ENCODE assay signal across 4 worm cellular contexts in the genomic region with DNA sequence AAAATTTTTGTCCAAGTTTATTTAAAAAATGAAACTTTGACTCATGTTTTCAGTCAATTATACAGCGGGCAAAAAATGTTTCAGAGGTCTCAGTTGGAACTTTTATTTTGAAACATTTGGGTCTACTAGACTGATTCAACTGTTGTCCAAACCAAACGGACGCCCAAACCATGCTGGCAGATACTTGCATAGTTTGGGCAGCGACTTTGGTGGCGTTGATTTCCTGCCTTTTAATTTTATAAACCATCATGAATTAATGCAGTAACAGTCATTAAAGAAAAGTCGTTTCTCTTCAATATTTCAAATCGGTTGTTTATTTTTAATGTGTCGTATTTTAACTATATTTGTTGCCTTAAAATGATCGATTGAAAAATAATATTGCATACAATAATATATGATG.
TF ChIP-seq lines count a peak whose summit lies in the region.

No protein-coding gene starts in this region.

TF ChIP-seq in whole organism, L2 larva, 48 proteins besides CTCF, POLR2A, EP300 and RAD21:
- TF ChIP-seq lsy-2 (tag; optimal IDR thresholded peaks at IDR 0.05; lab: Kevin White, UChicago) (peak in 1 of 2 experiments; percentile 6), nhr-237 (tag; optimal IDR thresholded peaks at IDR 0.05; lab: Kevin White, UChicago) (no peak), dmd-4 (tag; optimal IDR thresholded peaks at IDR 0.05; lab: Kevin White, UChicago) (no peak), nhr-25 (tag; optimal IDR thresholded peaks at IDR 0.05; lab: Kevin White, UChicago) (peak; percentile 30), ztf-4 (tag; optimal IDR thresholded peaks at IDR 0.05; lab: Kevin White, UChicago) (peak; percentile 16)

TF ChIP-seq in whole organism, L3 larva, 47 proteins besides CTCF, POLR2A, EP300 and RAD21:
- no peak for TF ChIP-seq nhr-23 (tag; optimal IDR thresholded peaks at IDR 0.05; lab: Kevin White, UChicago)
- TF ChIP-seq ama-1 (optimal IDR thresholded peaks at IDR 0.05; lab: Kevin White, UChicago) = peak; percentile 18
- TF ChIP-seq nhr-43 (tag; optimal IDR thresholded peaks at IDR 0.05; lab: Kevin White, UChicago; ENCODE audit: poor library complexity, severe bottlenecking) = peak; percentile 13

TF ChIP-seq in whole organism, L4 larva, 104 proteins besides CTCF, POLR2A, EP300 and RAD21:
- no peak for TF ChIP-seq ZK337.2 (GFP tag; IDR thresholded peaks at IDR 0.05; lab: Robert Waterston, UW)
- TF ChIP-seq nhr-76 (tag; optimal IDR thresholded peaks at IDR 0.05; lab: Kevin White, UChicago) = no peak
- no peak for TF ChIP-seq ces-1 (GFP tag; optimal IDR thresholded peaks at IDR 0.05; lab: Kevin White, UChicago)
- TF ChIP-seq zfp-2 (tag; optimal IDR thresholded peaks at IDR 0.05; lab: Kevin White, UChicago) = no peak
- TF ChIP-seq nhr-102 (tag; optimal IDR thresholded peaks at IDR 0.05; lab: Kevin White, UChicago) = peak; percentile 3
- no peak for TF ChIP-seq F44E2.7 (GFP tag; IDR thresholded peaks at IDR 0.05; lab: Robert Waterston, UW)
- TF ChIP-seq lin-39 (tag; optimal IDR thresholded peaks at IDR 0.05; lab: Kevin White, UChicago) = no peak
- peak in 1 of 2 experiments; percentile 18 for TF ChIP-seq lsy-2 (tag; optimal IDR thresholded peaks at IDR 0.05; lab: Kevin White, UChicago)
- peak; percentile 6 for TF ChIP-seq nhr-48 (tag; optimal IDR thresholded peaks at IDR 0.05; lab: Kevin White, UChicago)
- no peak for TF ChIP-seq duxl-1 (tag; optimal IDR thresholded peaks at IDR 0.05; lab: Kevin White, UChicago; ENCODE audit: poor library complexity)
- no peak for TF ChIP-seq nhr-42 (GFP tag; IDR thresholded peaks at IDR 0.05; lab: Robert Waterston, UW)
- TF ChIP-seq daf-19 (GFP tag; conservative IDR thresholded peaks at IDR 0.05; lab: Robert Waterston, UW) = no peak
- peak; percentile 47 for TF ChIP-seq mep-1 (tag; optimal IDR thresholded peaks at IDR 0.05; lab: Kevin White, UChicago)
- TF ChIP-seq ceh-20 (GFP tag; IDR thresholded peaks at IDR 0.05; lab: Robert Waterston, UW) = no peak
- no peak for TF ChIP-seq dmd-8 (GFP tag; IDR thresholded peaks at IDR 0.05; lab: Robert Waterston, UW)
- TF ChIP-seq set-16 (GFP tag; IDR thresholded peaks at IDR 0.05; lab: Robert Waterston, UW) = no peak
- no peak for TF ChIP-seq daf-8 (GFP tag; IDR thresholded peaks at IDR 0.05; lab: Robert Waterston, UW)
- no peak for TF ChIP-seq vab-7 (GFP tag; IDR thresholded peaks at IDR 0.05; lab: Robert Waterston, UW)
- TF ChIP-seq ztf-11 (tag; optimal IDR thresholded peaks at IDR 0.05; lab: Kevin White, UChicago) = no peak
- TF ChIP-seq mes-2 (tag; optimal IDR thresholded peaks at IDR 0.05; lab: Kevin White, UChicago; ENCODE audit: poor library complexity, severe bottlenecking) = no peak
- no peak for TF ChIP-seq egl-43 (GFP tag; IDR thresholded peaks at IDR 0.05; lab: Robert Waterston, UW)
- no peak for TF ChIP-seq lin-1 (GFP tag; IDR thresholded peaks at IDR 0.05; lab: Robert Waterston, UW)
- TF ChIP-seq unc-39 (tag; optimal IDR thresholded peaks at IDR 0.05; lab: Kevin White, UChicago) = no peak
- TF ChIP-seq pha-4 (GFP tag; IDR thresholded peaks at IDR 0.05; lab: Robert Waterston, UW) = no peak
- TF ChIP-seq pha-4 (tag; optimal IDR thresholded peaks at IDR 0.05; lab: Kevin White, UChicago) = no peak
- peak; percentile 30 for TF ChIP-seq zip-2 (tag; optimal IDR thresholded peaks at IDR 0.05; lab: Kevin White, UChicago)
- no peak for TF ChIP-seq ceh-28 (tag; optimal IDR thresholded peaks at IDR 0.05; lab: Kevin White, UChicago)
- no peak for TF ChIP-seq ctbp-1 (GFP tag; IDR thresholded peaks at IDR 0.05; lab: Robert Waterston, UW)
- no peak for TF ChIP-seq F10B5.3 (tag; optimal IDR thresholded peaks at IDR 0.05; lab: Kevin White, UChicago)
- TF ChIP-seq zip-11 (GFP tag; IDR thresholded peaks at IDR 0.05; lab: Robert Waterston, UW) = no peak
- no peak for TF ChIP-seq lir-3 (tag; optimal IDR thresholded peaks at IDR 0.05; lab: Kevin White, UChicago)
- TF ChIP-seq mxl-2 (GFP tag; conservative IDR thresholded peaks at IDR 0.05; lab: Robert Waterston, UW) = no peak
- no peak for TF ChIP-seq T20F7.1 (GFP tag; optimal IDR thresholded peaks at IDR 0.05; lab: Kevin White, UChicago)
- TF ChIP-seq daf-16 (GFP tag; optimal IDR thresholded peaks at IDR 0.05; lab: Kevin White, UChicago) = peak in 1 of 2 experiments; percentile 25
- no peak for TF ChIP-seq daf-16 (tag; optimal IDR thresholded peaks at IDR 0.05; lab: Kevin White, UChicago)

TF ChIP-seq in whole organism, young adult, 124 proteins besides CTCF, POLR2A, EP300 and RAD21 (continues in another document):
- TF ChIP-seq ztf-18 (tag; optimal IDR thresholded peaks at IDR 0.05; lab: Kevin White, UChicago) (no peak), hlh-12 (tag; optimal IDR thresholded peaks at IDR 0.05; lab: Kevin White, UChicago) (no peak), him-1 (tag; optimal IDR thresholded peaks at IDR 0.05; lab: Kevin White, UChicago) (no peak), rcor-1 (GFP tag; IDR thresholded peaks at IDR 0.05; lab: Robert Waterston, UW) (no peak), chd-7 (tag; optimal IDR thresholded peaks at IDR 0.05; lab: Kevin White, UChicago) (peak; percentile 41), athp-1 (tag; optimal IDR thresholded peaks at IDR 0.05; lab: Kevin White, UChicago) (peak; percentile 16), bed-1 (GFP tag; IDR thresholded peaks at IDR 0.05; lab: Robert Waterston, UW) (no peak), tbx-9 (tag; optimal IDR thresholded peaks at IDR 0.05; lab: Kevin White, UChicago; ENCODE audit: borderline replicate concordance) (no peak), cebp-1 (GFP tag; IDR thresholded peaks at IDR 0.05; lab: Robert Waterston, UW) (no peak), cebp-1 (tag; optimal IDR thresholded peaks at IDR 0.05; lab: Kevin White, UChicago) (peak; percentile 21), T07F8.4 (tag; optimal IDR thresholded peaks at IDR 0.05; lab: Kevin White, UChicago) (no peak), F39B2.1 (GFP tag; IDR thresholded peaks at IDR 0.05; lab: Robert Waterston, UW) (no peak), C06A6.2 (GFP tag; conservative IDR thresholded peaks at IDR 0.05; lab: Robert Waterston, UW) (no peak), cebp-2 (GFP tag; IDR thresholded peaks at IDR 0.05; lab: Robert Waterston, UW) (no peak), mxl-1 (tag; optimal IDR thresholded peaks at IDR 0.05; lab: Kevin White, UChicago) (no peak), ceh-79 (tag; optimal IDR thresholded peaks at IDR 0.05; lab: Kevin White, UChicago) (no peak), hmg-1.2 (GFP tag; IDR thresholded peaks at IDR 0.05; lab: Robert Waterston, UW) (no peak), nfya-1 (tag; optimal IDR thresholded peaks at IDR 0.05; lab: Kevin White, UChicago; ENCODE audit: borderline replicate concordance, insufficient read depth) (no peak), somi-1 (GFP tag; optimal IDR thresholded peaks at IDR 0.05; lab: Kevin White, UChicago) (no peak), B0035.1 (tag; optimal IDR thresholded peaks at IDR 0.05; lab: Kevin White, UChicago) (no peak), mel-28 (tag; optimal IDR thresholded peaks at IDR 0.05; lab: Kevin White, UChicago; ENCODE audit: borderline replicate concordance) (no peak), F52B5.7 (tag; optimal IDR thresholded peaks at IDR 0.05; lab: Kevin White, UChicago) (no peak), gei-17 (GFP tag; optimal IDR thresholded peaks at IDR 0.05; lab: Kevin White, UChicago) (no peak), unc-62 (GFP tag; optimal IDR thresholded peaks at IDR 0.05; lab: Kevin White, UChicago) (no peak), F55B11.4 (tag; optimal IDR thresholded peaks at IDR 0.05; lab: Kevin White, UChicago; ENCODE audit: borderline replicate concordance, insufficient read depth) (no peak), pha-4 (tag; optimal IDR thresholded peaks at IDR 0.05; lab: Kevin White, UChicago) (no peak), K12H6.12 (tag; optimal IDR thresholded peaks at IDR 0.05; lab: Kevin White, UChicago) (no peak), F57A8.1 (GFP tag; optimal IDR thresholded peaks at IDR 0.05; lab: Kevin White, UChicago) (no peak), ama-1 (optimal IDR thresholded peaks at IDR 0.05; lab: Kevin White, UChicago) (no peak), ama-1 (GFP tag; optimal IDR thresholded peaks at IDR 0.05; lab: Kevin White, UChicago) (no peak), ccch-3 (GFP tag; optimal IDR thresholded peaks at IDR 0.05; lab: Kevin White, UChicago) (no peak), madf-10 (tag; optimal IDR thresholded peaks at IDR 0.05; lab: Kevin White, UChicago) (no peak), lir-1 (GFP tag; conservative IDR thresholded peaks at IDR 0.05; lab: Robert Waterston, UW) (no peak), nfyb-1 (GFP tag; IDR thresholded peaks at IDR 0.05; lab: Robert Waterston, UW) (peak; percentile 28; the same call in 1 of the 2 replicates), lag-1 (GFP tag; IDR thresholded peaks at IDR 0.05; lab: Robert Waterston, UW) (no peak), sdz-38 (tag; optimal IDR thresholded peaks at IDR 0.05; lab: Kevin White, UChicago) (no peak), efl-1 (GFP tag; optimal IDR thresholded peaks at IDR 0.05; lab: Kevin White, UChicago) (no peak), B0019.2 (GFP tag; conservative IDR thresholded peaks at IDR 0.05; lab: Robert Waterston, UW) (no peak), dox-1 (GFP tag; IDR thresholded peaks at IDR 0.05; lab: Robert Waterston, UW) (no peak), Y67H2A.10 (GFP tag; conservative IDR thresholded peaks at IDR 0.05; lab: Robert Waterston, UW) (no peak), nhr-120 (GFP tag; IDR thresholded peaks at IDR 0.05; lab: Robert Waterston, UW) (no peak), F22D6.2 (tag; optimal IDR thresholded peaks at IDR 0.05; lab: Kevin White, UChicago) (peak; percentile 17), rec-8 (tag; optimal IDR thresholded peaks at IDR 0.05; lab: Kevin White, UChicago) (no peak), snpc-3.4 (tag; optimal IDR thresholded peaks at IDR 0.05; lab: Kevin White, UChicago) (no peak), T26A5.8 (tag; optimal IDR thresholded peaks at IDR 0.05; lab: Kevin White, UChicago) (no peak), akir-1 (GFP tag; optimal IDR thresholded peaks at IDR 0.05; lab: Kevin White, UChicago) (no peak), Y53F4B.3 (GFP tag; IDR thresholded peaks at IDR 0.05; lab: Robert Waterston, UW) (no peak), repo-1 (tag; optimal IDR thresholded peaks at IDR 0.05; lab: Kevin White, UChicago) (peak; percentile 65), madf-3 (GFP tag; IDR thresholded peaks at IDR 0.05; lab: Robert Waterston, UW) (peak; percentile 59; the same call in 1 of the 2 replicates), ztf-22 (GFP tag; optimal IDR thresholded peaks at IDR 0.05; lab: Kevin White, UChicago) (no peak), rpc-1 (optimal IDR thresholded peaks at IDR 0.05; lab: Kevin White, UChicago) (no peak), rpc-1 (tag; optimal IDR thresholded peaks at IDR 0.05; lab: Kevin White, UChicago) (no peak), egl-44 (GFP tag; IDR thresholded peaks at IDR 0.05; lab: Robert Waterston, UW) (no peak)
